Fruit fly (Drosophila melanogaster) whole organism, embryonic: ENCODE results near the gene Snx21.
A peak's percentile ranks its signal among the peaks of the same experiment; 100 is the strongest.

ENCODE experiments used
- Adf1 ChIP-seq: fragments of 200-800 bp; sonication (Bioruptor generic); IDR thresholded peaks from 2 replicates; pipeline ENCODE4 v1.3.6; 2022; ENCODE audit warnings: missing biosample characterization, missing genetic modification characterization
- C15 ChIP-seq: fragments of 200-800 bp; sonication (Bioruptor generic); IDR thresholded peaks from 3 replicates; pipeline ENCODE4 v1.3.6; 2022; ENCODE audit warnings: missing biosample characterization, missing genetic modification characterization
- CG10543 ChIP-seq: fragments of 200-800 bp; sonication (Bioruptor generic); optimal IDR thresholded peaks from 3 replicates; lab custom pipeline; 2017; ENCODE audit warnings: missing biosample characterization, mild to moderate bottlenecking, missing genetic modification characterization, moderate library complexity
- CG11504 ChIP-seq: fragments of 200-800 bp; sonication (Bioruptor generic); optimal IDR thresholded peaks from 3 replicates; lab custom pipeline; 2019; ENCODE audit warnings: missing biosample characterization, mild to moderate bottlenecking, missing genetic modification characterization, moderate library complexity
- CG12219 ChIP-seq: fragments of 200-800 bp; sonication (Bioruptor generic); optimal IDR thresholded peaks from 3 replicates; lab custom pipeline; 2018; ENCODE audit warnings: missing biosample characterization, mild to moderate bottlenecking, missing genetic modification characterization
- CG13123 ChIP-seq: fragments of 200-800 bp; sonication (Bioruptor generic); optimal IDR thresholded peaks from 2 replicates; lab custom pipeline; 2016; ENCODE audit warnings: missing biosample characterization, missing genetic modification characterization
- CG13894 ChIP-seq: fragments of 200-800 bp; sonication (Bioruptor generic); optimal IDR thresholded peaks from 3 replicates; lab custom pipeline; 2018; ENCODE audit warnings: missing biosample characterization, mild to moderate bottlenecking, missing genetic modification characterization, moderate library complexity
- CG14710 ChIP-seq: fragments of 200-800 bp; sonication (Bioruptor generic); optimal IDR thresholded peaks from 3 replicates; lab custom pipeline; 2019; ENCODE audit warnings: missing biosample characterization, mild to moderate bottlenecking, missing genetic modification characterization, moderate library complexity
- CG1602 ChIP-seq: fragments of 200-800 bp; sonication (Bioruptor generic); optimal IDR thresholded peaks from 3 replicates; lab custom pipeline; 2016; ENCODE audit warnings: missing biosample characterization, missing genetic modification characterization
- CG16863 ChIP-seq: fragments of 200-800 bp; sonication (Bioruptor generic); optimal IDR thresholded peaks from 3 replicates; lab custom pipeline; 2016; ENCODE audit warnings: missing biosample characterization, missing genetic modification characterization
- CG1832 ChIP-seq: fragments of 200-800 bp; sonication (Bioruptor generic); optimal IDR thresholded peaks from 2 replicates; lab custom pipeline; 2017; ENCODE audit warnings: missing biosample characterization, mild to moderate bottlenecking, missing genetic modification characterization, inconsistent platforms
- CG2120 ChIP-seq: fragments of 200-800 bp; sonication (Bioruptor generic); optimal IDR thresholded peaks from 3 replicates; lab custom pipeline; 2016; ENCODE audit warnings: missing biosample characterization, missing genetic modification characterization
- CG3065 ChIP-seq: fragments of 200-800 bp; sonication (Bioruptor generic); optimal IDR thresholded peaks from 2 replicates; lab custom pipeline; 2016; ENCODE audit warnings: missing biosample characterization, missing genetic modification characterization
- CG31441 ChIP-seq: fragments of 200-800 bp; sonication (Bioruptor generic); IDR thresholded peaks from 2 replicates; pipeline ENCODE4 v1.3.6; 2022; ENCODE audit warnings: missing biosample characterization, missing genetic modification characterization
- CG34376 ChIP-seq: fragments of 200-800 bp; sonication (Bioruptor generic); optimal IDR thresholded peaks from 2 replicates; lab custom pipeline; 2018; ENCODE audit warnings: missing biosample characterization, mild to moderate bottlenecking, missing genetic modification characterization
- CG8765 ChIP-seq: fragments of 200-800 bp; sonication (Bioruptor generic); IDR thresholded peaks from 2 replicates; pipeline ENCODE4 v1.3.6; 2022; ENCODE audit warnings: missing biosample characterization, missing genetic modification characterization
- CG9797 ChIP-seq: fragments of 200-800 bp; sonication (Bioruptor generic); optimal IDR thresholded peaks from 3 replicates; lab custom pipeline; 2018; ENCODE audit warnings: missing biosample characterization, mild to moderate bottlenecking, missing genetic modification characterization
- Deaf1 ChIP-seq: fragments of 200-800 bp; optimal IDR thresholded peaks from 3 replicates; lab custom pipeline; 2019; ENCODE audit warnings: missing biosample characterization, mild to moderate bottlenecking, missing genetic modification characterization, moderate library complexity
- Drgx ChIP-seq: fragments of 200-800 bp; sonication (Bioruptor generic); IDR thresholded peaks from 2 replicates; pipeline ENCODE4 v1.3.6; 2022; ENCODE audit warnings: missing biosample characterization, missing genetic modification characterization
- GATAe ChIP-seq: fragments of 200-800 bp; sonication (Bioruptor generic); conservative IDR thresholded peaks from 2 replicates; pipeline ENCODE4 v1.3.6; 2022; ENCODE audit warnings: missing biosample characterization, missing genetic modification characterization
- Hr3 ChIP-seq: fragments of 200-800 bp; sonication (Bioruptor generic); optimal IDR thresholded peaks from 3 replicates; lab custom pipeline; 2016; ENCODE audit warnings: missing biosample characterization, missing genetic modification characterization
- Hr78 ChIP-seq, 2 experiments: fragments of 200-800 bp in 1 of 2; fragments of >200 bp in 1 of 2; sonication (Bioruptor generic) in 1 of 2; optimal IDR thresholded peaks; 2 replicates each; lab custom pipeline; 2017 to 2019; ENCODE audit warnings: missing biosample characterization in 2 of 2, missing genetic modification characterization in 2 of 2, mild to moderate bottlenecking in 1 of 2, moderate library complexity in 1 of 2
- MBD-R2 ChIP-seq: fragments of 200-800 bp; sonication (Bioruptor generic); IDR thresholded peaks from 2 replicates; pipeline ENCODE4 v1.3.6; 2022; ENCODE audit warnings: missing biosample characterization, missing genetic modification characterization
- Meics ChIP-seq: fragments of 200-800 bp; sonication (Bioruptor generic); optimal IDR thresholded peaks from 2 replicates; lab custom pipeline; 2017; ENCODE audit warnings: missing biosample characterization, mild to moderate bottlenecking, missing genetic modification characterization
- Oaz ChIP-seq: fragments of 200-800 bp; sonication (Bioruptor generic); IDR thresholded peaks from 2 replicates; pipeline ENCODE4 v1.3.6; 2022; ENCODE audit warnings: missing biosample characterization, missing genetic modification characterization
- TFAM ChIP-seq: fragments of 200-800 bp; sonication (Bioruptor generic); optimal IDR thresholded peaks from 2 replicates; lab custom pipeline; 2017; ENCODE audit warnings: missing biosample characterization, missing genetic modification characterization, inconsistent platforms
- Trl ChIP-seq, 3 experiments: fragments of >200 bp in 2 of 3; fragments of 200-800 bp in 1 of 3; sonication (Bioruptor generic) in 1 of 3; optimal IDR thresholded peaks; 2 replicates in 1 of 3; 3 replicates in 2 of 3; lab custom pipeline; 2016 to 2017; ENCODE audit warnings: missing biosample characterization in 1 of 3, missing genetic modification characterization in 1 of 3
- Xrp1 ChIP-seq: fragments of 200-800 bp; sonication (Bioruptor generic); IDR thresholded peaks from 2 replicates; pipeline ENCODE4 v1.3.6; 2022; ENCODE audit warnings: missing biosample characterization, missing genetic modification characterization
- ara ChIP-seq: fragments of 200-800 bp; sonication (Bioruptor generic); IDR thresholded peaks from 2 replicates; pipeline ENCODE4 v1.3.6; 2022; ENCODE audit warnings: missing biosample characterization, missing genetic modification characterization
- ato ChIP-seq: fragments of 200-800 bp; sonication (Bioruptor generic); IDR thresholded peaks from 2 replicates; pipeline ENCODE4 v1.3.6; 2022; ENCODE audit warnings: missing biosample characterization, missing genetic modification characterization; ENCODE audit not compliant: partially characterized antibody
- bigmax ChIP-seq: fragments of 200-800 bp; sonication (Bioruptor generic); optimal IDR thresholded peaks from 2 replicates; lab custom pipeline; 2018; ENCODE audit warnings: missing biosample characterization, mild to moderate bottlenecking, missing genetic modification characterization
- bsh ChIP-seq, 2 experiments: fragments of 200-800 bp; sonication (Bioruptor generic); optimal IDR thresholded peaks; 2 replicates each; lab custom pipeline; 2017 to 2018; ENCODE audit warnings: mild to moderate bottlenecking in 2 of 2, missing biosample characterization in 2 of 2, missing genetic modification characterization in 2 of 2, moderate library complexity in 1 of 2
- cas ChIP-seq: fragments of 200-800 bp; sonication (Bioruptor generic); IDR thresholded peaks from 2 replicates; pipeline ENCODE4 v1.3.6; 2022; ENCODE audit warnings: missing biosample characterization, missing genetic modification characterization
- chinmo ChIP-seq: fragments of 200-800 bp; sonication (Bioruptor generic); IDR thresholded peaks from 4 replicates; pipeline ENCODE4 v1.3.6; 2022; ENCODE audit warnings: missing biosample characterization, missing genetic modification characterization; ENCODE audit not compliant: partially characterized antibody
- crp ChIP-seq, 2 experiments: fragments of 200-800 bp; sonication (Bioruptor generic); optimal IDR thresholded peaks; 2 replicates in 1 of 2; 3 replicates in 1 of 2; lab custom pipeline; 2017; ENCODE audit warnings: missing biosample characterization in 2 of 2, missing genetic modification characterization in 2 of 2, mild to moderate bottlenecking in 1 of 2, moderate library complexity in 1 of 2
- dati ChIP-seq: fragments of 200-800 bp; sonication (Bioruptor generic); IDR thresholded peaks from 2 replicates; pipeline ENCODE4 v1.3.6; 2022; ENCODE audit warnings: missing biosample characterization, missing genetic modification characterization
- grn ChIP-seq: fragments of 200-800 bp; sonication (Bioruptor generic); optimal IDR thresholded peaks from 3 replicates; lab custom pipeline; 2017; ENCODE audit warnings: missing biosample characterization, missing genetic modification characterization
- nom ChIP-seq: fragments of 200-800 bp; sonication (Bioruptor generic); optimal IDR thresholded peaks from 2 replicates; lab custom pipeline; 2017; ENCODE audit warnings: missing biosample characterization, missing genetic modification characterization, mild to moderate bottlenecking, moderate library complexity, missing genetic modification reagents
- onecut ChIP-seq: fragments of 200-800 bp; sonication (Bioruptor generic); IDR thresholded peaks from 2 replicates; pipeline ENCODE4 v1.3.6; 2022; ENCODE audit warnings: missing biosample characterization, missing genetic modification characterization
- phol ChIP-seq: fragments of 200-800 bp; sonication (Bioruptor generic); optimal IDR thresholded peaks from 3 replicates; lab custom pipeline; 2018; ENCODE audit warnings: missing biosample characterization, mild to moderate bottlenecking, missing genetic modification characterization, moderate library complexity
- prd ChIP-seq, 3 experiments: fragments of >200 bp in 2 of 3; fragments of 200-800 bp in 1 of 3; sonication (Bioruptor generic) in 1 of 3; optimal IDR thresholded peaks in 2 of 3; IDR thresholded peaks in 1 of 3; 2 replicates in 2 of 3; 3 replicates in 1 of 3; pipeline versions ENCODE4 v1.3.6 to Lab custom; 2017 to 2022; ENCODE audit warnings: missing biosample characterization in 1 of 3, missing genetic modification characterization in 1 of 3
- pzg ChIP-seq: fragments of 200-800 bp; sonication (Bioruptor generic); optimal IDR thresholded peaks from 3 replicates; lab custom pipeline; 2018; ENCODE audit warnings: missing biosample characterization, mild to moderate bottlenecking, missing genetic modification characterization, moderate library complexity
- scrt ChIP-seq: fragments of 200-800 bp; sonication (Bioruptor generic); optimal IDR thresholded peaks from 2 replicates; lab custom pipeline; 2018; ENCODE audit warnings: missing biosample characterization, mild to moderate bottlenecking, missing genetic modification characterization, moderate library complexity
- sens-2 ChIP-seq: fragments of 200-800 bp; sonication (Bioruptor generic); IDR thresholded peaks from 2 replicates; pipeline ENCODE4 v1.3.6; 2022; ENCODE audit warnings: missing biosample characterization, missing genetic modification characterization
- so ChIP-seq: fragments of 200-800 bp; sonication (Bioruptor generic); IDR thresholded peaks from 3 replicates; pipeline ENCODE4 v1.3.6; 2022; ENCODE audit warnings: missing biosample characterization, missing genetic modification characterization
- sr ChIP-seq: fragments of 200-800 bp; sonication (Bioruptor generic); IDR thresholded peaks from 3 replicates; pipeline ENCODE4 v1.3.6; 2022; ENCODE audit warnings: missing biosample characterization, missing genetic modification characterization
- zfh1 ChIP-seq: fragments of 200-800 bp; sonication (Bioruptor generic); IDR thresholded peaks from 3 replicates; pipeline ENCODE4 v1.3.6; 2022; ENCODE audit warnings: missing biosample characterization, missing genetic modification characterization

Snx21 gene

dm6 chr2L:2728577-2728976, 36.9 kb downstream of the Snx21 start (continued):
- TF ChIP-seq CG3065 (GFP tag; lab: Kevin White, UChicago) (no peak), Trl (optimal IDR thresholded peaks at IDR 0.05; lab: Kevin White, UChicago) (no peak), Trl (GFP tag; optimal IDR thresholded peaks at IDR 0.05; lab: Kevin White, UChicago) (no peak), dati (GFP tag; lab: Robert Waterston, UW) (no peak), CG8765 (GFP tag; lab: Robert Waterston, UW) (no peak), CG2120 (GFP tag; lab: Kevin White, UChicago) (no peak), bsh (GFP tag; optimal IDR thresholded peaks at IDR 0.05; lab: Kevin White, UChicago) (peak in 1 of 2 experiments; percentile 37), Hr3 (GFP tag; lab: Kevin White, UChicago) (no peak), crp (GFP tag; optimal IDR thresholded peaks at IDR 0.05; lab: Kevin White, UChicago) (no peak)

- TF ChIP-seq ato (GFP tag; lab: Robert Waterston, UW) (no peak), Adf1 (GFP tag; lab: Robert Waterston, UW) (peak; percentile 14), chinmo (0 out of 4 replicates have a peak, but pooled peaks have one; percentile 8), sens-2 (GFP tag; lab: Robert Waterston, UW) (no peak), C15 (GFP tag; lab: Robert Waterston, UW) (no peak), nom (GFP tag; lab: Kevin White, UChicago) (peak; percentile 31), bsh (GFP tag; optimal IDR thresholded peaks at IDR 0.05; lab: Kevin White, UChicago) (peak in 1 of 2 experiments; percentile 41), onecut (no peak), phol (no peak), Deaf1 (tag; lab: Kevin White, UChicago) (peak; percentile 29), MBD-R2 (GFP tag; lab: Robert Waterston, UW) (no peak), Drgx (GFP tag; lab: Robert Waterston, UW) (peak; percentile 37; the same call in 1 of the 2 replicates), grn (GFP tag; lab: Kevin White, UChicago) (peak; percentile 20), CG12219 (GFP tag; lab: Kevin White, UChicago) (no peak)
These were observed 37.7 kb downstream of the Snx21 start for dm6 chr2L:2727812-2728211.

DNA sequence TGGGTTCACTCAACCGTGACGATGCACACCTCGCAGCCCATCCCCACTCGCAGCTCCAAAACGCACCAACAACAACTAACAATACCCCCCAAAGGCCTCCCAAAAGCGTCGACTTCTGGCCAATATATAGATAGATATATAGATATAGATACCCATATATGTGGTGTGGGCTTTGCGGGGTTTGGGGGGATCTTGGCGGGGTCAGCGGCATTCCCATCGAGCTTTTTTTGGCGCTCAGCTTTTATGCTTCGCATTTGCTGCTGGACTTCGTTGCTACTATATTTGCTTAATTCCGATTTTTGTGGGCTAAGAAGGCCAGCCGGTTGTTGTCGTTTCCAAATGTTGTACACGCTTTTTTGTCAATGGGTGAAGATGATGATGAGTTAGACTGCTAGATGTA, 38.1 kb downstream of the Snx21 start:
- TF ChIP-seq sr (GFP tag; lab: Robert Waterston, UW) (0 out of 3 replicates have a peak, but pooled peaks have one; percentile 3), Xrp1 (GFP tag; lab: Robert Waterston, UW) (no peak), CG9797 (GFP tag; lab: Kevin White, UChicago) (no peak), zfh1 (GFP tag; lab: Robert Waterston, UW) (no peak), Meics (no peak), CG10543 (GFP tag; lab: Kevin White, UChicago) (no peak), CG31441 (GFP tag; lab: Robert Waterston, UW) (no peak), bigmax (GFP tag; lab: Kevin White, UChicago) (no peak), CG11504 (tag; lab: Kevin White, UChicago) (no peak), ara (no peak), CG14710 (no peak), GATAe (GFP tag; lab: Robert Waterston, UW) (no peak), TFAM (no peak), Hr78 (GFP tag; optimal IDR thresholded peaks at IDR 0.05; lab: Kevin White, UChicago) (no peak), CG16863 (GFP tag; lab: Kevin White, UChicago) (no peak), cas (GFP tag; lab: Robert Waterston, UW) (no peak), CG13123 (GFP tag; lab: Kevin White, UChicago) (no peak), CG13894 (peak; percentile 97), so (GFP tag; lab: Robert Waterston, UW) (no peak), CG1832 (no peak), Oaz (GFP tag; lab: Robert Waterston, UW) (no peak), scrt (GFP tag; lab: Kevin White, UChicago) (no peak), prd (optimal IDR thresholded peaks at IDR 0.05; lab: Kevin White, UChicago) (no peak), prd (GFP tag; IDR thresholded peaks at IDR 0.05; lab: Robert Waterston, UW) (no peak), pzg (no peak), CG34376 (GFP tag; lab: Kevin White, UChicago) (no peak), CG1602 (GFP tag; lab: Kevin White, UChicago) (no peak)
